Fruit fly (Drosophila melanogaster): ENCODE data around the gene CG15020.

CG15020 gene

dm6 chr3L:4378895-4379294 is 42.6 kb upstream of the CG15020 start (continued):
- TF ChIP-seq PHDP (tag; optimal IDR thresholded peaks at IDR 0.05) = peak; percentile 68
- TF ChIP-seq Meics (GFP tag; optimal IDR thresholded peaks at IDR 0.05) = peak; percentile 72
- no peak for TF ChIP-seq zfh2 (GFP tag; optimal IDR thresholded peaks at IDR 0.05)
- peak; percentile 17 for TF ChIP-seq Nf-YB (GFP tag; optimal IDR thresholded peaks at IDR 0.05)
- peak; percentile 39 for TF ChIP-seq scrt (GFP tag; optimal IDR thresholded peaks at IDR 0.05)
- TF ChIP-seq CG11093 (GFP tag; IDR thresholded peaks at IDR 0.05) = 0 out of 3 replicates have a peak, but pooled peaks have one; percentile 35
- no peak for TF ChIP-seq zen2 (GFP tag; IDR thresholded peaks at IDR 0.05; ENCODE audit: partially characterized antibody)
- peak; percentile 48 for TF ChIP-seq HLH54F (GFP tag; optimal IDR thresholded peaks at IDR 0.05)
- peak; percentile 62 for TF ChIP-seq CG9215 (GFP tag; IDR thresholded peaks at IDR 0.05)
- TF ChIP-seq chif (GFP tag; optimal IDR thresholded peaks at IDR 0.05) = peak; percentile 14 to 31
- peak; percentile 7 for TF ChIP-seq CG2116 (GFP tag; optimal IDR thresholded peaks at IDR 0.05)
- TF ChIP-seq Abd-B (GFP tag; optimal IDR thresholded peaks at IDR 0.05) = peak; percentile 17
- peak; percentile 46 for TF ChIP-seq CG13296 (GFP tag; optimal IDR thresholded peaks at IDR 0.05)
- TF ChIP-seq CG10543 (GFP tag; optimal IDR thresholded peaks at IDR 0.05) = peak; percentile 50
- TF ChIP-seq CG17385 (GFP tag; optimal IDR thresholded peaks at IDR 0.05) = peak; percentile 62
- peak; percentile 47 for TF ChIP-seq Ssrp (tag; optimal IDR thresholded peaks at IDR 0.05)
- TF ChIP-seq CG9932 (GFP tag; IDR thresholded peaks at IDR 0.05) = peak; percentile 38
- TF ChIP-seq pho (GFP tag; optimal IDR thresholded peaks at IDR 0.05) = peak; percentile 44
- TF ChIP-seq sisA (GFP tag; IDR thresholded peaks at IDR 0.05) = peak; percentile 50; the same call in 1 of the 2 replicates
- peak; percentile 62 for TF ChIP-seq E2f1 (GFP tag; IDR thresholded peaks at IDR 0.05)
- TF ChIP-seq CG10274 (GFP tag; optimal IDR thresholded peaks at IDR 0.05) = peak; percentile 4
- TF ChIP-seq CG18599 (GFP tag; optimal IDR thresholded peaks at IDR 0.05) = peak; percentile 86
- TF ChIP-seq seq (GFP tag; IDR thresholded peaks at IDR 0.05) = peak; percentile 69
- TF ChIP-seq CG3838 (GFP tag; optimal IDR thresholded peaks at IDR 0.05) = no peak
- TF ChIP-seq Chrac-16 (GFP tag; optimal IDR thresholded peaks at IDR 0.05) = peak; percentile 21
- peak; percentile 16 for TF ChIP-seq CG7786 (GFP tag; optimal IDR thresholded peaks at IDR 0.05)
- TF ChIP-seq chinmo (GFP tag; IDR thresholded peaks at IDR 0.05; ENCODE audit: partially characterized antibody) = no peak
- peak; percentile 63 for TF ChIP-seq dmrt99B (tag; optimal IDR thresholded peaks at IDR 0.05)
- no peak for TF ChIP-seq CG15601 (tag; optimal IDR thresholded peaks at IDR 0.05)
- TF ChIP-seq CG2678 (tag; optimal IDR thresholded peaks at IDR 0.05) = peak; percentile 83
- peak; percentile 55 for TF ChIP-seq CG17359 (tag; optimal IDR thresholded peaks at IDR 0.05)
- TF ChIP-seq HHEX (GFP tag; optimal IDR thresholded peaks at IDR 0.05) = peak; percentile 58
- TF ChIP-seq CG13624 (GFP tag; optimal IDR thresholded peaks at IDR 0.05) = peak; percentile 49
- 0 out of 2 replicates have a peak, but pooled peaks have one; percentile 18 for TF ChIP-seq CG11247 (GFP tag; IDR thresholded peaks at IDR 0.05)
- 0 out of 2 replicates have a peak, but pooled peaks have one; percentile 34 for TF ChIP-seq CG10959 (GFP tag; IDR thresholded peaks at IDR 0.05)
- TF ChIP-seq CG9437 (GFP tag; optimal IDR thresholded peaks at IDR 0.05) = peak; percentile 31
- TF ChIP-seq CG17829 (tag; optimal IDR thresholded peaks at IDR 0.05) = peak; percentile 32
- peak; percentile 44 for TF ChIP-seq onecut (GFP tag; IDR thresholded peaks at IDR 0.05)
- peak; percentile 35 for TF ChIP-seq CG12155 (GFP tag; optimal IDR thresholded peaks at IDR 0.05)
- peak; percentile 78 for TF ChIP-seq dysf (GFP tag; IDR thresholded peaks at IDR 0.05)
- peak; percentile 57 for TF ChIP-seq CG18619 (GFP tag; optimal IDR thresholded peaks at IDR 0.05)
- TF ChIP-seq tap (tag; optimal IDR thresholded peaks at IDR 0.05) = no peak
- TF ChIP-seq CG15696 (tag; optimal IDR thresholded peaks at IDR 0.05) = peak; percentile 15
- peak; percentile 55 for TF ChIP-seq fd3F (GFP tag; optimal IDR thresholded peaks at IDR 0.05)
- TF ChIP-seq CG17568 (GFP tag; optimal IDR thresholded peaks at IDR 0.05) = peak; percentile 45
- TF ChIP-seq CG4404 (GFP tag; IDR thresholded peaks at IDR 0.05) = peak; percentile 18; the same call in 1 of the 2 replicates
- peak; percentile 41 for TF ChIP-seq CG4424 (GFP tag; optimal IDR thresholded peaks at IDR 0.05)
- no peak for TF ChIP-seq CG14050 (GFP tag; IDR thresholded peaks at IDR 0.05)
- no peak for TF ChIP-seq crol (GFP tag; IDR thresholded peaks at IDR 0.05)
- TF ChIP-seq CG12391 (tag; optimal IDR thresholded peaks at IDR 0.05) = peak; percentile 56

Data from whole organism, embryonic.